Worm (Caenorhabditis elegans) whole organism, young adult: ENCODE data around the gene fbxc-40.

Experiments used
- B0336.3 ChIP-seq: fragments of 200-800 bp; sonication (Bioruptor generic); IDR thresholded peaks from 2 replicates; pipeline ENCODE4 v1.3.6; 2022; ENCODE audit warnings: missing genetic modification characterization, missing compliant biosample characterization
- C06A6.2 ChIP-seq: fragments of 200-800 bp; sonication (Bioruptor generic); conservative IDR thresholded peaks from 2 replicates; pipeline ENCODE4 v1.3.6; 2022; ENCODE audit warnings: missing genetic modification characterization, missing compliant biosample characterization
- F23B12.7 ChIP-seq: sonication (generic microtip); optimal IDR thresholded peaks from 2 replicates; lab custom pipeline; 2017; ENCODE audit warnings: missing genetic modification characterization, mild to moderate bottlenecking, missing compliant biosample characterization, antibody characterized with exemption, moderate library complexity; ENCODE audit not compliant: insufficient read depth
- F49E8.2 ChIP-seq: sonication (generic microtip); optimal IDR thresholded peaks from 3 replicates; lab custom pipeline; 2017; ENCODE audit warnings: missing genetic modification characterization, mild to moderate bottlenecking, missing compliant biosample characterization, antibody characterized with exemption, moderate library complexity; ENCODE audit not compliant: insufficient read depth
- K11D2.4 ChIP-seq: fragments of 200-800 bp; sonication (Bioruptor generic); IDR thresholded peaks from 2 replicates; pipeline ENCODE4 v1.3.6; 2022; ENCODE audit warnings: missing genetic modification reagents, missing genetic modification characterization, missing compliant biosample characterization
- Y53F4B.3 ChIP-seq: fragments of 200-800 bp; sonication (Bioruptor generic); IDR thresholded peaks from 2 replicates; pipeline ENCODE4 v1.3.6; 2022; ENCODE audit warnings: missing genetic modification reagents, missing genetic modification characterization, missing compliant biosample characterization
- akir-1 ChIP-seq: fragments of 200-800 bp; sonication (Bioruptor generic); optimal IDR thresholded peaks from 2 replicates; lab custom pipeline; 2018; ENCODE audit warnings: mild to moderate bottlenecking, missing genetic modification characterization, moderate library complexity, missing compliant biosample characterization
- ama-1 ChIP-seq, 3 experiments: fragments of 150-350 bp in 1 of 3; sonication (generic microtip) in 2 of 3; optimal IDR thresholded peaks; 2 replicates each; lab custom pipeline; 2014 to 2018; ENCODE audit warnings: missing biosample characterization in 2 of 3, missing genetic modification characterization in 2 of 3, missing genetic modification reagents in 2 of 3
- atf-7 ChIP-seq: sonication (generic microtip); optimal IDR thresholded peaks from 2 replicates; lab custom pipeline; 2017; ENCODE audit warnings: mild to moderate bottlenecking, missing genetic modification characterization, missing compliant biosample characterization
- attf-3 ChIP-seq: fragments of 200-800 bp; sonication (Bioruptor generic); conservative IDR thresholded peaks from 2 replicates; pipeline ENCODE4 v1.3.6; 2022; ENCODE audit warnings: missing genetic modification reagents, missing genetic modification characterization, missing compliant biosample characterization
- ceh-100 ChIP-seq: fragments of 200-800 bp; sonication (Bioruptor generic); IDR thresholded peaks from 2 replicates; pipeline ENCODE4 v1.3.6; 2022; ENCODE audit warnings: missing genetic modification reagents, missing genetic modification characterization, missing compliant biosample characterization
- ceh-58 ChIP-seq: fragments of 200-800 bp; sonication (Bioruptor generic); IDR thresholded peaks from 2 replicates; pipeline ENCODE4 v1.3.6; 2022; ENCODE audit warnings: missing genetic modification characterization, missing compliant biosample characterization
- chd-7 ChIP-seq: sonication (generic microtip); optimal IDR thresholded peaks from 2 replicates; lab custom pipeline; 2016; ENCODE audit warnings: mild to moderate bottlenecking, missing genetic modification characterization, moderate library complexity, missing compliant biosample characterization
- die-1 ChIP-seq: sonication (generic microtip); optimal IDR thresholded peaks from 2 replicates; lab custom pipeline; 2016; ENCODE audit warnings: missing genotype, mild to moderate bottlenecking, missing genetic modification characterization, missing compliant biosample characterization
- egl-44 ChIP-seq: fragments of 200-800 bp; sonication (Bioruptor generic); IDR thresholded peaks from 2 replicates; pipeline ENCODE4 v1.3.6; 2022; ENCODE audit warnings: missing genetic modification reagents, missing genetic modification characterization, missing compliant biosample characterization
- fkh-3 ChIP-seq: sonication (generic microtip); optimal IDR thresholded peaks from 2 replicates; lab custom pipeline; 2016; ENCODE audit warnings: mild to moderate bottlenecking, missing genetic modification characterization, missing compliant biosample characterization
- him-1 ChIP-seq: sonication (generic microtip); optimal IDR thresholded peaks from 2 replicates; lab custom pipeline; 2016; ENCODE audit warnings: missing genotype, missing genetic modification reagents, missing genetic modification characterization, missing compliant biosample characterization
- hlh-26 ChIP-seq: fragments of 200-800 bp; sonication (Bioruptor generic); conservative IDR thresholded peaks from 2 replicates; pipeline ENCODE4 v1.3.6; 2022; ENCODE audit warnings: missing genetic modification reagents, missing genetic modification characterization, missing compliant biosample characterization
- hmg-1.2 ChIP-seq: fragments of 200-800 bp; sonication (Bioruptor generic); IDR thresholded peaks from 2 replicates; pipeline ENCODE4 v1.3.6; 2022; ENCODE audit warnings: missing genetic modification reagents, missing genetic modification characterization, missing compliant biosample characterization
- hmg-20 ChIP-seq: fragments of 200-800 bp; sonication (Bioruptor generic); IDR thresholded peaks from 2 replicates; pipeline ENCODE4 v1.3.6; 2022; ENCODE audit warnings: missing genetic modification reagents, missing genetic modification characterization, missing compliant biosample characterization
- hrde-1 ChIP-seq: sonication (generic microtip); optimal IDR thresholded peaks from 2 replicates; lab custom pipeline; 2016; ENCODE audit warnings: missing genetic modification characterization, mild to moderate bottlenecking, missing compliant biosample characterization, moderate library complexity, missing genotype, missing genetic modification reagents, borderline replicate concordance
- lag-1 ChIP-seq: fragments of 200-800 bp; sonication (Bioruptor generic); IDR thresholded peaks from 2 replicates; pipeline ENCODE4 v1.3.6; 2022; ENCODE audit warnings: missing genetic modification reagents, missing genetic modification characterization, missing compliant biosample characterization
- let-607 ChIP-seq, 2 experiments: fragments of 200-800 bp in 1 of 2; sonication (Bioruptor generic) in 1 of 2; sonication (generic microtip) in 1 of 2; optimal IDR thresholded peaks; 2 replicates each; lab custom pipeline; 2016 to 2018; ENCODE audit warnings: mild to moderate bottlenecking in 2 of 2, missing compliant biosample characterization in 2 of 2, missing genetic modification characterization in 2 of 2, moderate library complexity in 2 of 2, missing genotype in 1 of 2
- lin-26 ChIP-seq: fragments of 200-800 bp; sonication (Bioruptor generic); IDR thresholded peaks from 2 replicates; pipeline ENCODE4 v1.3.6; 2022; ENCODE audit warnings: missing genetic modification reagents, missing genetic modification characterization, missing compliant biosample characterization
- lsl-1 ChIP-seq: fragments of 200-800 bp; sonication (Bioruptor generic); optimal IDR thresholded peaks from 2 replicates; lab custom pipeline; 2018; ENCODE audit warnings: mild to moderate bottlenecking, missing genetic modification characterization, moderate library complexity, missing compliant biosample characterization
- mes-4 ChIP-seq: sonication (generic microtip); optimal IDR thresholded peaks from 2 replicates; lab custom pipeline; 2016; ENCODE audit warnings: missing genotype, missing genetic modification characterization, missing compliant biosample characterization
- nhr-179 ChIP-seq: sonication (generic microtip); optimal IDR thresholded peaks from 2 replicates; lab custom pipeline; 2016; ENCODE audit warnings: mild to moderate bottlenecking, missing genetic modification characterization, missing compliant biosample characterization
- nhr-27 ChIP-seq: fragments of 200-800 bp; sonication (Bioruptor generic); optimal IDR thresholded peaks from 2 replicates; lab custom pipeline; 2018; ENCODE audit warnings: mild to moderate bottlenecking, missing genetic modification characterization, moderate library complexity, missing compliant biosample characterization
- pbrm-1 ChIP-seq: fragments of 200-800 bp; sonication (Bioruptor generic); IDR thresholded peaks from 2 replicates; pipeline ENCODE4 v1.3.6; 2022; ENCODE audit warnings: missing genetic modification reagents, missing genetic modification characterization, missing compliant biosample characterization
- repo-1 ChIP-seq: sonication (generic microtip); optimal IDR thresholded peaks from 2 replicates; lab custom pipeline; 2017; ENCODE audit warnings: mild to moderate bottlenecking, missing genetic modification characterization, missing compliant biosample characterization
- rpc-1 ChIP-seq, 2 experiments: fragments of 150-350 bp in 1 of 2; sonication (generic microtip) in 1 of 2; optimal IDR thresholded peaks; 2 replicates each; lab custom pipeline; 2014 to 2018; ENCODE audit warnings: missing biosample characterization in 1 of 2, missing genetic modification characterization in 1 of 2, missing genetic modification reagents in 1 of 2, missing genotype in 1 of 2
- sdz-38 ChIP-seq: sonication (generic microtip); optimal IDR thresholded peaks from 2 replicates; lab custom pipeline; 2016; ENCODE audit warnings: missing genotype, missing genetic modification characterization, missing compliant biosample characterization
- snpc-1.1 ChIP-seq: sonication (generic microtip); optimal IDR thresholded peaks from 2 replicates; lab custom pipeline; 2017; ENCODE audit warnings: missing genetic modification characterization, mild to moderate bottlenecking, missing compliant biosample characterization, antibody characterized with exemption, moderate library complexity, missing genotype, missing genetic modification reagents; ENCODE audit not compliant: insufficient read depth
- snpc-4 ChIP-seq, 5 experiments: fragments of 150-350 bp in 1 of 5; sonication (generic microtip) in 4 of 5; optimal IDR thresholded peaks; 2 replicates each; lab custom pipeline; 2014 to 2018; ENCODE audit warnings: missing genetic modification characterization in 5 of 5, missing biosample characterization in 3 of 5, antibody characterized with exemption in 2 of 5, mild to moderate bottlenecking in 2 of 5, missing compliant biosample characterization in 2 of 5, missing genotype in 2 of 5, moderate library complexity in 2 of 5, missing genetic modification reagents in 1 of 5
- somi-1 ChIP-seq: fragments of 200-800 bp; sonication (Bioruptor generic); optimal IDR thresholded peaks from 2 replicates; lab custom pipeline; 2018; ENCODE audit warnings: mild to moderate bottlenecking, missing genetic modification characterization, missing compliant biosample characterization
- sptf-2 ChIP-seq: fragments of 200-800 bp; sonication (Bioruptor generic); optimal IDR thresholded peaks from 2 replicates; lab custom pipeline; 2018; ENCODE audit warnings: mild to moderate bottlenecking, missing genetic modification characterization, missing compliant biosample characterization
- tbp1 ChIP-seq: fragments of 200-800 bp; sonication (Bioruptor generic); optimal IDR thresholded peaks from 2 replicates; lab custom pipeline; 2018; ENCODE audit warnings: mild to moderate bottlenecking, missing genetic modification characterization, missing compliant biosample characterization
- unc-62 ChIP-seq: fragments of 150-350 bp; optimal IDR thresholded peaks from 2 replicates; lab custom pipeline; 2014; ENCODE audit warnings: missing biosample characterization, missing genetic modification reagents, missing genetic modification characterization
- xnd-1 ChIP-seq: sonication (generic microtip); optimal IDR thresholded peaks from 2 replicates; lab custom pipeline; 2016; ENCODE audit warnings: missing genotype, missing genetic modification reagents, missing genetic modification characterization, missing compliant biosample characterization
- zim-3 ChIP-seq: sonication (generic microtip); optimal IDR thresholded peaks from 2 replicates; lab custom pipeline; 2017; ENCODE audit warnings: mild to moderate bottlenecking, missing genetic modification characterization, moderate library complexity, missing compliant biosample characterization
- ztf-18 ChIP-seq: sonication (generic microtip); optimal IDR thresholded peaks from 2 replicates; lab custom pipeline; 2016; ENCODE audit warnings: missing genotype, mild to moderate bottlenecking, missing genetic modification characterization, missing compliant biosample characterization
- ztf-28 ChIP-seq: fragments of 200-800 bp; sonication (Bioruptor generic); IDR thresholded peaks from 2 replicates; pipeline ENCODE4 v1.3.6; 2022; ENCODE audit warnings: missing genetic modification reagents, missing genetic modification characterization, missing compliant biosample characterization
- ztf-6 ChIP-seq: fragments of 200-800 bp; sonication (Bioruptor generic); IDR thresholded peaks from 2 replicates; pipeline ENCODE4 v1.3.6; 2022; ENCODE audit warnings: missing genetic modification reagents, missing genetic modification characterization, missing compliant biosample characterization

fbxc-40 gene

DNA sequence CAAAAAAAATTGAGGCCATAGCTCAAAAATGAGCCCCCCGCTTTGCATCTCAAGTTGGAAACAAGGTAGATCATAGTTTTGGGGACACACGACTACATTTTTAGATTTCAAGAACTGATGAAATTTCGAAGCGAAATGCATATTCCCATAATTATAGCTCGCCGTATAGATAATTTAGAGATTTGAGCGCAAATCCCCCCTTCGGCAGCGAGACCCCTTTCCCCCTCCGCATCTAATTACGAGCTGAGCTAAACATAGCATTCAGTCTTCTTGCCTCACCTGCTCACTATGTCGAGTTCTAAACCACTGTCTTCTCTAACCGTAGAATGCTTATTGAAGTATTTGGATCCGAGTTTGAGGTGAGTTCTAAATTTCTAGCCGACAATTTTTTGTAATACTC lies 6.7 kb upstream of the fbxc-40 start, which contains the start of the genes fbxc-17 and fbxc-15:
Gene fbxc-17 (minus strand): TSS at position 101 of the 400 bp plus-strand sequence.
Gene fbxc-15 (plus strand): TSS at position 289 of the 400 bp plus-strand sequence.
- TF ChIP-seq sdz-38 (no peak), ama-1 (optimal IDR thresholded peaks at IDR 0.05; lab: Kevin White, UChicago) (no peak), ama-1 (GFP tag; optimal IDR thresholded peaks at IDR 0.05; lab: Kevin White, UChicago) (no peak), attf-3 (GFP tag; lab: Robert Waterston, UW) (no peak), F23B12.7 (tag; lab: Kevin White, UChicago) (no peak), xnd-1 (tag; lab: Kevin White, UChicago) (no peak), hlh-26 (no peak), hmg-20 (GFP tag; lab: Robert Waterston, UW) (no peak), ceh-100 (no peak), tbp1 (no peak), mes-4 (tag; lab: Kevin White, UChicago) (no peak), zim-3 (tag; lab: Kevin White, UChicago) (no peak), ceh-58 (GFP tag; lab: Robert Waterston, UW) (no peak), hmg-1.2 (GFP tag; lab: Robert Waterston, UW) (no peak), let-607 (tag; optimal IDR thresholded peaks at IDR 0.05; lab: Kevin White, UChicago) (no peak), rpc-1 (optimal IDR thresholded peaks at IDR 0.05; lab: Kevin White, UChicago) (no peak), rpc-1 (tag; optimal IDR thresholded peaks at IDR 0.05; lab: Kevin White, UChicago) (no peak), unc-62 (GFP tag; lab: Kevin White, UChicago) (no peak), lag-1 (GFP tag; lab: Robert Waterston, UW) (no peak), B0336.3 (GFP tag; lab: Robert Waterston, UW) (no peak), lsl-1 (GFP tag; lab: Kevin White, UChicago) (no peak)

DNA sequence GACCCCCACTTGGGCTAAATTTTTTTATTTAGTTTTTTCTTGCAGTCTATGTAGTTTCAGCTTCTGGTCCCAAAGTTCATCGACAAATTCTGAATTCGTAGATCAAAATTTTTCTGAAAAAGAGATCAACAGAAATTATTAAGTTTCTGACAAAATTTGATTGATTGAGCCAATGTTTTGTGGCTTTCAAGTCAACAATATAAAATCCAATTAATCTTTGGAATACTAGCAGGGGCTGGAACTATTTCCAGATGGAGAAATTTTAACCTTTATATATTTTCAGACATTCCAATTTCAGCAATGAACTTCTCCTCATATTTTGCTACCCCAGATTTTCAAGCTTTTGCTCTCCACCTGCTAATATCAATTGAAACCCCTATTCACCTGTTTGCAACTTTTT lies 3.0 kb upstream of the fbxc-40 start, which contains the start of gene srh-274:
Gene srh-274 (plus strand): TSS at position 301 of the 400 bp plus-strand sequence.
- TF ChIP-seq egl-44 (GFP tag; lab: Robert Waterston, UW) (no peak), atf-7 (tag; lab: Kevin White, UChicago) (no peak), die-1 (no peak), nhr-179 (tag; lab: Kevin White, UChicago) (no peak), sptf-2 (GFP tag; lab: Kevin White, UChicago) (no peak), snpc-4 (GFP tag; optimal IDR thresholded peaks at IDR 0.05; lab: Kevin White, UChicago) (no peak), snpc-4 (tag; optimal IDR thresholded peaks at IDR 0.05; lab: Kevin White, UChicago) (no peak), lin-26 (GFP tag; lab: Robert Waterston, UW) (no peak), akir-1 (GFP tag; lab: Kevin White, UChicago) (no peak), ztf-28 (no peak), repo-1 (tag; lab: Kevin White, UChicago) (no peak), hrde-1 (tag; lab: Kevin White, UChicago) (no peak), ztf-6 (GFP tag; lab: Robert Waterston, UW) (no peak), K11D2.4 (GFP tag; lab: Robert Waterston, UW) (no peak), hmg-20 (GFP tag; lab: Robert Waterston, UW) (no peak)

DNA sequence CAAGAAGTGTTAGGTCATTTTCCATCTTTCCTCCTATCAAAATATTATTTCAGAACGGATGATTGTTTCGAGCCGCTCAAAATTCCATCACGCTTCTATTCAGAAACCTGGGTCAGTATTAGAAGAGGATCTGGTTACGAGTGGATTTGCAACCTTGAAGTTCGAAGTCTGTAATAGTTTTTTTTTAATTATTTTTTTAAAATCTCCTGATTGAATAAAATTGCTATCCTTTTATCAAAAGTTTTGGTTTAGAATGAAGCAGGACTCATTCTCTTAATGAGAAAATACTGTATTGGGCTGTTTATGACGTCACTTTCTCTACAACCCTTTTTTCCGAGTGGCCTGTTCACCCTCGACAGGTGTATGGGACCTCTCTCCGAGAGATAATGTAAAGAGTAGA lies 2.6 kb downstream of the fbxc-40 start, which contains the start of gene fbxc-39:
Gene fbxc-39 (plus strand): TSS at position 301 of the 400 bp plus-strand sequence.
- no peak for TF ChIP-seq fkh-3 (tag; lab: Kevin White, UChicago)
- TF ChIP-seq snpc-1.1 (tag; lab: Kevin White, UChicago), result no peak
- no peak for TF ChIP-seq somi-1 (GFP tag; lab: Kevin White, UChicago)
- TF ChIP-seq Y53F4B.3 (GFP tag; lab: Robert Waterston, UW), result no peak
- TF ChIP-seq hmg-20 (GFP tag; lab: Robert Waterston, UW), result no peak
- no peak for TF ChIP-seq ztf-18 (tag; lab: Kevin White, UChicago)
- TF ChIP-seq ztf-28, result no peak
- TF ChIP-seq F49E8.2 (tag; lab: Kevin White, UChicago), result no peak
- TF ChIP-seq him-1 (tag; lab: Kevin White, UChicago), result no peak
- TF ChIP-seq C06A6.2 (GFP tag; lab: Robert Waterston, UW), result no peak
- TF ChIP-seq pbrm-1, result no peak
- no peak for TF ChIP-seq die-1
- no peak for TF ChIP-seq chd-7 (tag; lab: Kevin White, UChicago)
- TF ChIP-seq nhr-27 (tag; lab: Kevin White, UChicago), result no peak
- no peak for TF ChIP-seq ztf-6 (GFP tag; lab: Robert Waterston, UW)
